Worm (Caenorhabditis elegans): Measurements from ENCODE around the gene F44E2.6.
A peak's percentile ranks its signal among the peaks of the same experiment; 100 is the strongest.

The F44E2.6 gene

DNA sequence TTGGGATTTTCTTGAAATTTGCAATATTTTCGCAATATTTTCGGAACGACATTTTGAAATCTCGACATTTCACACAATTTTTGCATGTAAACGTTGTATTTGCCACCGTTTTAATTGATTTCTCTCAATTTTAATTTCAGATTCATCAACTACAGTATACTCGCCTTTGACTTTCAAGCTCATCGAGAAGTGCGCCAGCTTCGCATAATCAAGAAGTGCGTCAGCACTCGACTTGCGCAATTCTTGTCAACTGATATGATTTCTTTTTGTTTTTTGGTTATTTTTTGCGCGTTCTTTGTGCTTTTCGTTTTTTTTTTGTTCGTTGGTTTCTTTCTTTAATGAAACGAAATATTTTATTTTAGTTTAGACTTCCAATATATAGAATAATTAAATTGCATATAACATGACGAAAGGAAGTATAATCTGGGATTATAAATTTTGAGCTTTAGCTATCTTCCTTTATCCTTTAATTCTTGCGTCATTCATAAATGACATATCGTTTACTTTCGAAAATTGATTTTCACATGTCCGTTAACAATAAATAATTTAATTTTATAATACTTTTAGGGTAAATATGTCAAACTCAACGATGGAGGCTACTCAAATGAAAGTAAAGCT is 42.3 kb upstream of the F44E2.6 start, which contains the start of gene famh-136 (continued):
- TF ChIP-seq pqm-1 (tag; optimal IDR thresholded peaks at IDR 0.05) (peak; percentile 65), nhr-11 (tag; optimal IDR thresholded peaks at IDR 0.05) (peak; percentile 75), nhr-111 (GFP tag; optimal IDR thresholded peaks at IDR 0.05) (no peak), F26F4.8 (GFP tag; conservative IDR thresholded peaks at IDR 0.05) (no peak), madf-9 (GFP tag; conservative IDR thresholded peaks at IDR 0.05) (0 out of 2 replicates have a peak, but pooled peaks have one; percentile 33), lir-3 (tag; optimal IDR thresholded peaks at IDR 0.05) (no peak), zfp-2 (tag; optimal IDR thresholded peaks at IDR 0.05) (no peak), F49E8.2 (tag; optimal IDR thresholded peaks at IDR 0.05; ENCODE audit: borderline replicate concordance) (peak; percentile 11), Y105C5A.15 (GFP tag; IDR thresholded peaks at IDR 0.05) (no peak), daf-16 (GFP tag; optimal IDR thresholded peaks at IDR 0.05) (peak; percentile 23 to 78), daf-16 (tag; optimal IDR thresholded peaks at IDR 0.05) (peak; percentile 78), nhr-102 (tag; optimal IDR thresholded peaks at IDR 0.05) (peak; percentile 85), mdl-1 (tag; optimal IDR thresholded peaks at IDR 0.05) (peak in 1 of 2 experiments; percentile 56), nhr-237 (tag; optimal IDR thresholded peaks at IDR 0.05) (no peak), mdt-29 (GFP tag; IDR thresholded peaks at IDR 0.05) (peak; percentile 60; the same call in 1 of the 2 replicates), Y48G9A.11 (GFP tag; IDR thresholded peaks at IDR 0.05) (no peak), daf-8 (GFP tag; IDR thresholded peaks at IDR 0.05) (no peak), ctbp-1 (GFP tag; IDR thresholded peaks at IDR 0.05) (peak; percentile 80), F37D6.2 (tag; optimal IDR thresholded peaks at IDR 0.05) (peak; percentile 72), gei-8 (GFP tag; optimal IDR thresholded peaks at IDR 0.05) (no peak), ZK546.5 (tag; optimal IDR thresholded peaks at IDR 0.05) (no peak), ceh-44 (GFP tag; IDR thresholded peaks at IDR 0.05) (no peak), pha-4 (GFP tag; IDR thresholded peaks at IDR 0.05) (peak; percentile 76), pha-4 (tag; optimal IDR thresholded peaks at IDR 0.05) (peak; percentile 89), ces-1 (GFP tag; optimal IDR thresholded peaks at IDR 0.05) (no peak), aly-2 (tag; optimal IDR thresholded peaks at IDR 0.05) (no peak), lin-39 (tag; optimal IDR thresholded peaks at IDR 0.05) (no peak), ceh-32 (tag; optimal IDR thresholded peaks at IDR 0.05; ENCODE audit: poor library complexity) (no peak), mxl-3 (GFP tag; optimal IDR thresholded peaks at IDR 0.05) (peak; percentile 41), ceh-62 (tag; optimal IDR thresholded peaks at IDR 0.05) (no peak), egl-43 (GFP tag; IDR thresholded peaks at IDR 0.05) (no peak), hlh-11 (tag; optimal IDR thresholded peaks at IDR 0.05) (peak; percentile 91)

DNA sequence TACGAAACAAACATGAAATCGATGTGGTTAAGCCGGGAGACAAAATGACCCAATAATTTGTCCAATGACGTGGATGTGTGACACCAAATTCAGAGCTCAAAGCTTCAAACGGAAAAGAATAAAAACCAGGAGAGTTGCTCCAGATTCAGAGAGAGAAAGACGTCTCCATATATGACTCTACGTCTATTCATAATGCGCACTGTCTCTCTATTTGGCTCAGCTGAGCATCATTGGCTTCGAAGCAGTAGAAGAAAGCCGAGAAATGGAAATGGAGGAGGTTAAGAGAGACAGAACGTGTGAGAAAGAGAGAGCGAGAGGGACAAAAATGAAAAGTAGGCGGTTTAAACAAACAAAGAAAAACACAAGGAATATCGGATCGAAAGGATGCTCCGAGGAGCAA is 41.3 kb upstream of the F44E2.6 start:
- no peak for TF ChIP-seq F10B5.3 (tag; optimal IDR thresholded peaks at IDR 0.05)
- TF ChIP-seq lsy-2 (tag; optimal IDR thresholded peaks at IDR 0.05), result peak in 1 of 2 experiments; percentile 32
- TF ChIP-seq mep-1 (tag; optimal IDR thresholded peaks at IDR 0.05), result peak; percentile 20
- peak; percentile 24; the same call in 1 of the 2 replicates for TF ChIP-seq hmg-1.1 (GFP tag; IDR thresholded peaks at IDR 0.05)
- TF ChIP-seq unc-130 (GFP tag; optimal IDR thresholded peaks at IDR 0.05), result no peak
- no peak for TF ChIP-seq mdt-29 (GFP tag; IDR thresholded peaks at IDR 0.05)
- peak in 1 of 2 experiments; percentile 55 for TF ChIP-seq unc-62 (GFP tag; optimal IDR thresholded peaks at IDR 0.05 in 1 of 2)
- no peak for TF ChIP-seq unc-62 (tag; optimal IDR thresholded peaks at IDR 0.05)
- peak; percentile 16 for TF ChIP-seq dve-1 (tag; optimal IDR thresholded peaks at IDR 0.05; ENCODE audit: insufficient read depth)
- peak; percentile 40 for TF ChIP-seq hlh-30 (tag; optimal IDR thresholded peaks at IDR 0.05; ENCODE audit: insufficient read depth)
- peak; percentile 33 for TF ChIP-seq rbr-2 (tag; optimal IDR thresholded peaks at IDR 0.05)
- TF ChIP-seq nhr-41 (GFP tag; IDR thresholded peaks at IDR 0.05), result no peak

Measured in whole organism, L4 larva.